Worm (Caenorhabditis elegans): ENCODE measurements around the gene sup-18.

sup-18 gene

DNA sequence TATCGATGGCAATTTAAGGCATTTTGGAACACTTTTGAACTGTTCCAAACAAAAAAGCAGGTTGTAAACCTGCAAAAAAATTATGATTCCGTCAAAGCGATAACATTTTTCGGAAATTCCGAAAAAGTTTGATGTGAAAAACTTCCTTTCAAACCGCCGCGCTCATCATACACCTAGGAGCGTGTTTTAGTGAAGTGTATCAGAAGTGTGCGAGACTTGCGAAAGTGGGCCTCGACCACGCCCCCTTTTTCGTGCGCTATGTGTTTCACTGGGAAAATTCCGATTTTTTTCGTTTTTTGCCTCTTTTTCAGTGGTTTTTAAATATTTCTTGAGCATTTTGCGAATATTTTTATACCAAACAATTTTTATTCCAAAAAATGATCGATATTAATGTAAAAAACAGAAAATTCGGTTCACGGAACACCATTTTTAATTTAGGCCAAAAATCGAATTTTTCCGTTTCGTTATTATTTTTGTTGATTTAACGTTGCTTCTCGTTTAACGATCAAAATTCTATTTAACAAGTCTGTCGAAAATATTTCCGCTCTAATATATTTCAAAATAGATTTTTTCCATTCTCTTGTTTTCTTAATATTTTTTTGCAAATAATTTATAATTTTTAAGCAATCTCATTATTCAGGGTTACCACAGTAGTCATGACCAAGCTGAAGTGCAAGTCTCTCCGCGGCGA is 24.1 kb downstream of the sup-18 start, which contains the start of gene rpl-35 (continued):
- TF ChIP-seq snpc-1.3 (tag; optimal IDR thresholded peaks at IDR 0.05; ENCODE audit: insufficient read depth) (peak; percentile 98), hmg-20 (GFP tag; IDR thresholded peaks at IDR 0.05) (peak; percentile 96), lin-35 (GFP tag; optimal IDR thresholded peaks at IDR 0.05) (peak; percentile 97 to 100 (median 99)), snpc-1.1 (tag; optimal IDR thresholded peaks at IDR 0.05; ENCODE audit: insufficient read depth) (peak; percentile 85)

DNA sequence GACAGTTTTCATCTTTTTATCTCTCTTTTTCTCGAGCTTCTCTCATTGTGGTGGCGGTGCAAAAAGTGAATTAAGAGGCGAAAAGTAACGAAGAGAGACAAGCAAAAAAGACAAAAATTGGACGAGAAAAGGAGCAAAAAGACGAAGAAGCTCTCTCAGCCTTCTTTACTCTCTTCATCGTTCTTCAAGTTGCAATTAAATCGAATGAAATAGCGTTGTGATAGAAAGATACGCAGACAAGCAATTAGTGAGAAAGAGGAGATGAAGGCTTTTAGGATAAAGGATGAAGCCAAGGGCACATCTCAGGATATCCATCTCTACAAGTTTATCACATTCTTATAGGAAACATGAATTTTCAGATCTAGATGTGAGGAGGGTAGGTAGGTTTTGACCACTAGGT is 30.5 kb downstream of the sup-18 start:
- TF ChIP-seq atf-7 (tag; optimal IDR thresholded peaks at IDR 0.05) (no peak), ceh-27 (GFP tag; optimal IDR thresholded peaks at IDR 0.05) (no peak), mxl-1 (tag; optimal IDR thresholded peaks at IDR 0.05) (no peak), nfya-1 (tag; optimal IDR thresholded peaks at IDR 0.05; ENCODE audit: borderline replicate concordance, insufficient read depth) (no peak), F49E8.2 (tag; optimal IDR thresholded peaks at IDR 0.05; ENCODE audit: insufficient read depth) (no peak), madf-6 (GFP tag; IDR thresholded peaks at IDR 0.05) (no peak), lin-26 (GFP tag; IDR thresholded peaks at IDR 0.05) (no peak), ztf-6 (GFP tag; IDR thresholded peaks at IDR 0.05) (no peak), him-1 (tag; optimal IDR thresholded peaks at IDR 0.05) (no peak), ztf-25 (GFP tag; IDR thresholded peaks at IDR 0.05) (no peak), B0019.2 (GFP tag; conservative IDR thresholded peaks at IDR 0.05) (no peak), snpc-1.1 (tag; optimal IDR thresholded peaks at IDR 0.05; ENCODE audit: insufficient read depth) (no peak), rec-8 (tag; optimal IDR thresholded peaks at IDR 0.05) (no peak), mes-4 (tag; optimal IDR thresholded peaks at IDR 0.05) (no peak), F39B2.1 (GFP tag; IDR thresholded peaks at IDR 0.05) (no peak), F57C9.4 (tag; optimal IDR thresholded peaks at IDR 0.05) (no peak), ztf-28 (GFP tag; IDR thresholded peaks at IDR 0.05) (no peak), hlh-26 (GFP tag; conservative IDR thresholded peaks at IDR 0.05) (no peak)

ce11 chrIII:7843536-7843935 is 35.2 kb downstream of the sup-18 start, which contains the start of gene ZK652.8:
Gene ZK652.8, minus strand, starts transcription at chrIII:7843636.
- TF ChIP-seq F52B5.7 (tag; optimal IDR thresholded peaks at IDR 0.05), result no peak
- no peak for TF ChIP-seq B0336.3 (GFP tag; IDR thresholded peaks at IDR 0.05)
- no peak for TF ChIP-seq ccch-3 (GFP tag; optimal IDR thresholded peaks at IDR 0.05)
- no peak for TF ChIP-seq T26A5.8 (tag; optimal IDR thresholded peaks at IDR 0.05)
- no peak for TF ChIP-seq F57A8.1 (GFP tag; optimal IDR thresholded peaks at IDR 0.05)

DNA sequence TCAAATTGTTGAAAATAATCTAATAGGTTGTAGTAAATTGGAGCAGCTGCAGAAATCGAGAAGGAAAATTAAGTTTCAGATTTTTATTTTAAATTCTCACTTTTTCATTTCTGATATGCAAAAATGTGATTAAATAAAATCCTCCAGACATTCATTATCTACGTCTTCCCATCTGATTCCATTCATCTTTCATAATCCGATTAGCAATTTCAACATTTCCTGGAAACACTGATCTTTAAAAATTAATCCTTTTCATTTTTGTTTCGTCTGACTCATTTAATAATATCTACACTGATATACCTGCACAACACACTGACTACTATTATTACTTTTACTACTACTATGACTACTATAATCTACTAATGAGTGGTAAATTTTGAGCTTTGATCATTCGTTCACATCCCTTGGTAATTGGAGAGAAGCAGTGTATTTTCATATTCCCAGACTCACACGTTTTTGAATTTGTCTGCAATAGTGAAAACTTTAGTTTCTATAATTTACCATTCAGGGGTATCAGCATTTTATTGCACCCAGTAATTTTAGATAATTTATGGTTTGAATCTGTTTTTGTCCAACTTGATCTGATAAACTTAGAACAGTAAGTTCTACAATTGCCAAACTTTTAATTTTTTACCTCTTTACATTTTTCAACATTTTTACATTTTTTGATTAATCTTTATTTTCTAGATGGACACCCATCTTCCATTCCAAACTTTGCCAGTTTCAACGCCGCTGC is 39.6 kb downstream of the sup-18 start, which contains the start of gene ceh-23:
Gene ceh-23, plus strand, starts transcription at position 686 of the 736 bp plus-strand sequence.
- TF ChIP-seq let-607 (tag; optimal IDR thresholded peaks at IDR 0.05), result no peak
- TF ChIP-seq egrh-3 (GFP tag; IDR thresholded peaks at IDR 0.05), result no peak
- no peak for TF ChIP-seq ztf-25 (GFP tag; IDR thresholded peaks at IDR 0.05)
- no peak for TF ChIP-seq nfyb-1 (GFP tag; IDR thresholded peaks at IDR 0.05)
- TF ChIP-seq K11D2.4 (GFP tag; IDR thresholded peaks at IDR 0.05), result no peak

Measured in whole organism, young adult.